Fruit fly (Drosophila melanogaster) whole organism, prepupa: Measurements from ENCODE around the gene NLaz.

Experiments used
- CG3032 ChIP-seq: fragments of 200-800 bp; optimal IDR thresholded peaks from 2 replicates; lab custom pipeline; 2019; ENCODE audit warnings: missing biosample characterization, mild to moderate bottlenecking, missing genetic modification characterization, moderate library complexity
- CG8632 ChIP-seq: fragments of 200-800 bp; sonication (Bioruptor generic); optimal IDR thresholded peaks from 3 replicates; lab custom pipeline; 2016; ENCODE audit warnings: missing biosample characterization, missing genetic modification characterization
- Hr39 ChIP-seq: fragments of 200-800 bp; sonication (Bioruptor generic); optimal IDR thresholded peaks from 2 replicates; lab custom pipeline; 2016; ENCODE audit warnings: missing biosample characterization, missing genetic modification characterization
- Smox ChIP-seq: fragments of 200-800 bp; sonication (Bioruptor generic); optimal IDR thresholded peaks from 3 replicates; lab custom pipeline; 2016; ENCODE audit warnings: missing biosample characterization, missing genetic modification characterization
- pdm3 ChIP-seq: fragments of 200-800 bp; sonication (Bioruptor generic); optimal IDR thresholded peaks from 3 replicates; lab custom pipeline; 2016; ENCODE audit warnings: missing biosample characterization, missing genetic modification characterization
- vri ChIP-seq: fragments of 200-800 bp; sonication (Bioruptor generic); optimal IDR thresholded peaks from 3 replicates; lab custom pipeline; 2016; ENCODE audit warnings: missing biosample characterization, mild to moderate bottlenecking, missing genetic modification characterization

- TF ChIP-seq Hr39 (GFP tag; lab: Kevin White, UChicago) (peak; percentile 51), pdm3 (GFP tag; lab: Kevin White, UChicago) (peak; percentile 36), CG3032 (tag; lab: Kevin White, UChicago) (peak; percentile 37), Smox (peak; percentile 58), CG8632 (GFP tag; lab: Kevin White, UChicago) (no peak), vri (GFP tag; lab: Kevin White, UChicago) (peak; percentile 35)
Measured at dm6 chr2L:1409695-1410094, 48.1 kb upstream of the NLaz start.
